Worm (Caenorhabditis elegans) whole organism, mixed stage, embryonic: ENCODE data around the gene R08D7.5.

ENCODE experiments used
- M03D4.4 ChIP-seq: sonication (generic microtip); optimal IDR thresholded peaks from 2 replicates; lab custom pipeline; 2017; ENCODE audit warnings: mild to moderate bottlenecking, missing genetic modification characterization, missing compliant biosample characterization
- bed-3 ChIP-seq: fragments of 200-800 bp; sonication (Bioruptor generic); optimal IDR thresholded peaks from 3 replicates; lab custom pipeline; 2018; ENCODE audit warnings: mild to moderate bottlenecking, missing genetic modification characterization, moderate library complexity, missing compliant biosample characterization
- blmp-1 ChIP-seq: fragments of 150-350 bp; optimal IDR thresholded peaks from 2 replicates; lab custom pipeline; 2014; ENCODE audit warnings: missing biosample characterization, missing genetic modification characterization
- ceh-39 ChIP-seq: fragments of 150-350 bp; optimal IDR thresholded peaks from 2 replicates; lab custom pipeline; 2014; ENCODE audit warnings: missing biosample characterization, missing genetic modification characterization
- ceh-43 ChIP-seq: fragments of 200-800 bp; sonication (Bioruptor generic); optimal IDR thresholded peaks from 2 replicates; lab custom pipeline; 2018; ENCODE audit warnings: mild to moderate bottlenecking, missing genetic modification characterization, moderate library complexity, missing compliant biosample characterization
- ceh-83 ChIP-seq: fragments of 200-800 bp; sonication (Bioruptor generic); optimal IDR thresholded peaks from 2 replicates; lab custom pipeline; 2018; ENCODE audit warnings: mild to moderate bottlenecking, missing genetic modification characterization, missing compliant biosample characterization
- ces-1 ChIP-seq: fragments of 150-350 bp; optimal IDR thresholded peaks from 2 replicates; lab custom pipeline; 2014; ENCODE audit warnings: missing biosample characterization, missing genetic modification reagents, missing genetic modification characterization
- cnd-1 ChIP-seq: fragments of 200-800 bp; sonication (Bioruptor generic); optimal IDR thresholded peaks from 2 replicates; lab custom pipeline; 2018; ENCODE audit warnings: mild to moderate bottlenecking, missing genetic modification characterization, missing compliant biosample characterization
- drap-1 ChIP-seq: fragments of 200-800 bp; sonication (Bioruptor generic); optimal IDR thresholded peaks from 3 replicates; lab custom pipeline; 2018; ENCODE audit warnings: mild to moderate bottlenecking, missing genetic modification characterization, missing compliant biosample characterization
- elt-1 ChIP-seq: sonication (generic microtip); optimal IDR thresholded peaks from 2 replicates; lab custom pipeline; 2017; ENCODE audit warnings: missing genetic modification characterization, mild to moderate bottlenecking, missing compliant biosample characterization, antibody characterized with exemption, moderate library complexity, borderline replicate concordance; ENCODE audit not compliant: insufficient read depth
- elt-3 ChIP-seq: fragments of 150-350 bp; optimal IDR thresholded peaks from 2 replicates; lab custom pipeline; 2014; ENCODE audit warnings: missing biosample characterization, missing genetic modification characterization
- flh-1 ChIP-seq: fragments of 200-800 bp; sonication (Bioruptor generic); optimal IDR thresholded peaks from 2 replicates; lab custom pipeline; 2018; ENCODE audit warnings: mild to moderate bottlenecking, missing genetic modification characterization, moderate library complexity, missing compliant biosample characterization
- ham-2 ChIP-seq: fragments of 200-800 bp; sonication (Bioruptor generic); optimal IDR thresholded peaks from 2 replicates; lab custom pipeline; 2018; ENCODE audit warnings: mild to moderate bottlenecking, missing genetic modification characterization, missing compliant biosample characterization
- hlh-1 ChIP-seq: fragments of 150-350 bp; optimal IDR thresholded peaks from 2 replicates; lab custom pipeline; 2014; ENCODE audit warnings: missing biosample characterization, missing genetic modification reagents, missing genetic modification characterization
- lin-13 ChIP-seq: fragments of 150-350 bp; optimal IDR thresholded peaks from 2 replicates; lab custom pipeline; 2014; ENCODE audit warnings: missing biosample characterization, missing genetic modification characterization
- lin-32 ChIP-seq: fragments of 200-800 bp; sonication (Bioruptor generic); optimal IDR thresholded peaks from 2 replicates; lab custom pipeline; 2018; ENCODE audit warnings: mild to moderate bottlenecking, missing genetic modification characterization, missing compliant biosample characterization
- lsy-2 ChIP-seq: fragments of 150-350 bp; optimal IDR thresholded peaks from 2 replicates; lab custom pipeline; 2014; ENCODE audit warnings: missing biosample characterization, missing genetic modification characterization
- mab-5 ChIP-seq: fragments of 150-350 bp; optimal IDR thresholded peaks from 2 replicates; lab custom pipeline; 2014; ENCODE audit warnings: missing biosample characterization, missing genetic modification characterization
- mep-1 ChIP-seq: fragments of 150-350 bp; optimal IDR thresholded peaks from 2 replicates; lab custom pipeline; 2017; ENCODE audit warnings: missing biosample characterization, missing genetic modification reagents, missing genetic modification characterization, inconsistent platforms
- mls-2 ChIP-seq: sonication (generic microtip); optimal IDR thresholded peaks from 2 replicates; lab custom pipeline; 2016; ENCODE audit warnings: mild to moderate bottlenecking, missing genetic modification characterization, moderate library complexity, missing compliant biosample characterization
- nhr-12 ChIP-seq: fragments of 150-350 bp; optimal IDR thresholded peaks from 2 replicates; lab custom pipeline; 2014; ENCODE audit warnings: missing biosample characterization, missing genetic modification characterization
- nhr-2 ChIP-seq: fragments of 150-350 bp; optimal IDR thresholded peaks from 2 replicates; lab custom pipeline; 2014; ENCODE audit warnings: missing biosample characterization, missing genetic modification characterization
- nhr-237 ChIP-seq: fragments of 150-350 bp; optimal IDR thresholded peaks from 2 replicates; lab custom pipeline; 2014; ENCODE audit warnings: missing biosample characterization, missing genetic modification characterization
- nhr-28 ChIP-seq: fragments of 150-350 bp; optimal IDR thresholded peaks from 2 replicates; lab custom pipeline; 2014; ENCODE audit warnings: missing biosample characterization, missing genetic modification characterization
- nhr-76 ChIP-seq: sonication (generic microtip); optimal IDR thresholded peaks from 2 replicates; lab custom pipeline; 2017; ENCODE audit warnings: missing biosample characterization, missing genetic modification characterization
- pha-4 ChIP-seq: fragments of 150-350 bp; optimal IDR thresholded peaks from 2 replicates; lab custom pipeline; 2018; ENCODE audit warnings: missing biosample characterization, missing genetic modification reagents, missing genetic modification characterization
- sem-2 ChIP-seq: fragments of 200-800 bp; sonication (Bioruptor generic); optimal IDR thresholded peaks from 2 replicates; lab custom pipeline; 2018; ENCODE audit warnings: mild to moderate bottlenecking, missing genetic modification characterization, missing compliant biosample characterization
- snpc-4 ChIP-seq: fragments of 150-350 bp; optimal IDR thresholded peaks from 2 replicates; lab custom pipeline; 2014; ENCODE audit warnings: missing biosample characterization, missing genetic modification characterization
- sptf-1 ChIP-seq: sonication (generic microtip); optimal IDR thresholded peaks from 2 replicates; lab custom pipeline; 2017; ENCODE audit warnings: mild to moderate bottlenecking, missing genetic modification characterization, moderate library complexity, missing compliant biosample characterization
- tbx-8 ChIP-seq: fragments of 200-800 bp; sonication (Bioruptor generic); optimal IDR thresholded peaks from 2 replicates; lab custom pipeline; 2018; ENCODE audit warnings: mild to moderate bottlenecking, missing genetic modification characterization, moderate library complexity, missing compliant biosample characterization
- unc-120 ChIP-seq: sonication (generic microtip); optimal IDR thresholded peaks from 2 replicates; lab custom pipeline; 2017; ENCODE audit warnings: missing genetic modification characterization, missing compliant biosample characterization; ENCODE audit not compliant: poor library complexity, severe bottlenecking
- unc-39 ChIP-seq: fragments of 150-350 bp; optimal IDR thresholded peaks from 2 replicates; lab custom pipeline; 2014; ENCODE audit warnings: missing biosample characterization, missing genetic modification characterization
- unc-62 ChIP-seq: fragments of 150-350 bp; optimal IDR thresholded peaks from 2 replicates; lab custom pipeline; 2014; ENCODE audit warnings: missing biosample characterization, missing genetic modification reagents, missing genetic modification characterization
- zip-8 ChIP-seq: fragments of 150-350 bp; optimal IDR thresholded peaks from 2 replicates; lab custom pipeline; 2014; ENCODE audit warnings: missing biosample characterization, missing genetic modification characterization
- ztf-11 ChIP-seq: fragments of 150-350 bp; optimal IDR thresholded peaks from 2 replicates; lab custom pipeline; 2014; ENCODE audit warnings: missing biosample characterization, missing genetic modification characterization

R08D7.5 gene

DNA sequence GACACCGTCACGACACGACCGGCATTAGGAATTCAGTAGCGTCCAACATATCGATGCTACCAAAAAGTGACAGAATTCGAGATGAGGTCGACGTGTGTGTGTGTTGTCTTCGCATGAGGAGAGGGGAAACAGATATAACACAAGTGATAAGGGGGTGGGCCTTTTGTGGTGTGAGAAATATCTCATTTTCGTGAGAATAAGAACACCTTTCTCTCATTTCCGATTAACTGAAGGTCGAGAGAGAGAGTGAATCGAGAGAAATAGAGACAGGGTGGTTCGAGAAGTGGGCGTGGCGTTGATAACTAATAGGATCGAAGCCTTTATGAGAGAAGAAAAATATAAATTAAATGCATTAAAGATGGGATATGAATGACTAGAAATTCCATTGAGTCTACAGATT is 9.2 kb downstream of the R08D7.5 start:
- no peak for TF ChIP-seq unc-120 (tag; lab: Kevin White, UChicago)
- no peak for TF ChIP-seq hlh-1 (tag; lab: Kevin White, UChicago)
- TF ChIP-seq bed-3 = no peak
- TF ChIP-seq blmp-1 (tag; lab: Kevin White, UChicago) = no peak

DNA sequence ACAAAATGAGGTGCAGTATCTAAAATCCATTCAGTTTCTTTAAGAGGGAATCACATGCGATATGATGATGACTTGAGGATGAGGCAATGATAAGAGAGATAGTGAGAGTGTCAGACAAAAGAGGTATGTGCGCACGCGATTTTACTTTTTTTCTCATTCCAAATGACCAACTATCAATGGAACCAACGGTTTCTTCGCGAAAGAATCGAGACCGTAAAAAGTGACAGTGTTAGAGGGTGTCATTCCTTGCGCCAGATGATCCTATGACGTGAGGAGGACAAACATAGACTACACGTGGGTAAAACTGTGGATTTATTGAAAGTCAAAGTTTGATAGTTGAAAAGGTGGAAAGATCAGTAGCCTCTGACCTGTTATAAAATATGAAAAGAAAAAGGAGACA is 9.9 kb downstream of the R08D7.5 start:
- TF ChIP-seq ces-1 (no peak), mab-5 (tag; lab: Kevin White, UChicago) (no peak), ceh-39 (tag; lab: Kevin White, UChicago) (no peak), unc-39 (tag; lab: Kevin White, UChicago) (no peak), blmp-1 (tag; lab: Kevin White, UChicago) (no peak), tbx-8 (GFP tag; lab: Kevin White, UChicago) (no peak), drap-1 (GFP tag; lab: Kevin White, UChicago) (no peak)

DNA sequence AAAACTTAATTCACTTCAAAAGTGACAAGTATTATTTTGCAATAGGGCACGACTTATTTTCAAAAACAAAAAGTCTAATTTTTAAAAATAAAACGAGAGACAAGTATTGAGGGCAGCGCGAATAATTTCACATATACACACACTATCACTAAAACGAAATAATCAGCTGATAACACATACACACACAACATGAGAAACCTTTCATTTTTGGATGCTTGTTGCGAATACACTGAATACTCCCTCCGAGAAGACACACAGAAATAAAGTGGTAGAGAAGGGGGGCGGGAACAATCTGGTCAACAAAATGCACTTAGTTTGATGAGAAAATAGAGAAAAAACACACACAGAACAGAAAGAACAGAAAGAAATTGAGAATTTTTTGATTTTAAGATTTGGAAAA is 10.5 kb downstream of the R08D7.5 start:
- TF ChIP-seq elt-3 (tag; lab: Kevin White, UChicago) (no peak), mab-5 (tag; lab: Kevin White, UChicago) (no peak)

DNA sequence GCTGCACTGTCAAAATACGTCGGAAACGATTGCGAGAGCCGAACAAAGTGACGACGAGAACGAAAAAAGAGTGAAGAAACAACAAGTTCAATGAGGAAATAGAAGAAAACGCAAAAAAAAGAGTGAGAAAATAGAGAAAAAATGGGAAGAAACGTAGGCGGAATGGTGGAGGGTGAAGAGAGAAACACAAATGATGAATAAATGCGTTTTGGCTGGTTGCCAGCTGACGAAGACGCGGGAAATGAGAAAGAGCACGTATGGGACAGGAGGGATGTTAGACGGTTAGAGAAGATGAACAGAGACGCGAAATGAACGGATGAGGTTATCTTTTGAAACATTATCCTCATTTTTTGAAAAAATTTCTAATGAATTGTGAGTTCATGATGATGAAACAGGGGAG is 11.0 kb downstream of the R08D7.5 start:
- peak; percentile 86 for TF ChIP-seq ces-1
- TF ChIP-seq cnd-1 (tag; lab: Kevin White, UChicago) = no peak
- no peak for TF ChIP-seq snpc-4 (tag; lab: Kevin White, UChicago)
- TF ChIP-seq ceh-39 (tag; lab: Kevin White, UChicago) = no peak
- no peak for TF ChIP-seq ceh-83 (GFP tag; lab: Kevin White, UChicago)
- no peak for TF ChIP-seq lsy-2 (tag; lab: Kevin White, UChicago)
- no peak for TF ChIP-seq sptf-1 (tag; lab: Kevin White, UChicago)
- TF ChIP-seq unc-62 (GFP tag; lab: Kevin White, UChicago) = peak; percentile 79
- no peak for TF ChIP-seq tbx-8 (GFP tag; lab: Kevin White, UChicago)
- TF ChIP-seq blmp-1 (tag; lab: Kevin White, UChicago) = no peak
- no peak for TF ChIP-seq pha-4 (tag; lab: Kevin White, UChicago)
- TF ChIP-seq nhr-76 (tag; lab: Kevin White, UChicago) = no peak
- no peak for TF ChIP-seq drap-1 (GFP tag; lab: Kevin White, UChicago)
- no peak for TF ChIP-seq elt-1 (tag; lab: Kevin White, UChicago)
- no peak for TF ChIP-seq ztf-11 (tag; lab: Kevin White, UChicago)
- TF ChIP-seq unc-120 (tag; lab: Kevin White, UChicago) = peak; percentile 56
- no peak for TF ChIP-seq nhr-28 (tag; lab: Kevin White, UChicago)
- peak; percentile 1 for TF ChIP-seq mep-1 (tag; lab: Kevin White, UChicago)
- TF ChIP-seq ham-2 (GFP tag; lab: Kevin White, UChicago) = no peak
- no peak for TF ChIP-seq zip-8 (tag; lab: Kevin White, UChicago)
- no peak for TF ChIP-seq mab-5 (tag; lab: Kevin White, UChicago)
- TF ChIP-seq nhr-237 (tag; lab: Kevin White, UChicago) = peak; percentile 6
- no peak for TF ChIP-seq ceh-43
- TF ChIP-seq lin-32 (GFP tag; lab: Kevin White, UChicago) = peak; percentile 27
- no peak for TF ChIP-seq lin-13 (tag; lab: Kevin White, UChicago)
- no peak for TF ChIP-seq sem-2
- TF ChIP-seq hlh-1 (tag; lab: Kevin White, UChicago) = peak; percentile 93
- TF ChIP-seq flh-1 = no peak
- TF ChIP-seq elt-3 (tag; lab: Kevin White, UChicago) = no peak
- TF ChIP-seq bed-3 = no peak
- no peak for TF ChIP-seq nhr-2 (tag; lab: Kevin White, UChicago)
- TF ChIP-seq unc-39 (tag; lab: Kevin White, UChicago) = no peak
- TF ChIP-seq nhr-12 (tag; lab: Kevin White, UChicago) = no peak
- TF ChIP-seq M03D4.4 (tag; lab: Kevin White, UChicago) = no peak
- peak; percentile 9 for TF ChIP-seq mls-2 (tag; lab: Kevin White, UChicago)
